Worm (Caenorhabditis elegans): ENCODE results near the gene F35D11.1.

DNA sequence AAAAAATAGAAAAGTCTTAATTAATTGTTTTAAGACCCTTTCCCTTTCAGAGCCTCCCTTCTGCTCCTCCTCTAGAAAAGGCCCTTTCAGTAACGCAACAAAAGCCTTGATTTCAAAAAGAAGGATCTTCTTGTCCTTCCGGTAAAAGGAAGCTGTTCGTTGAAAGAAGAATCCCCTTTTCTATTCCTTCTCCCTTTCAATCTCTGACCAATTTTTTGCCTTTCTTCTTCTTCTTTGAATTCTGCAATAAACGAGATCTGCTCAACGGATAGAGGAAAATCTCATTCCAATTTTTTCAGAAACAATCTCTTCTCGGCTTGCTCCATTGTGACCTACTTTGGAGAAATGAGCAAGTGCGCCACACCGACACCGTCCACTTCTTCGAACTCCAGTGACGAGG lies 18.6 kb upstream of the F35D11.1 start, which contains the start of gene F35D11.3:
- TF ChIP-seq chd-7 (tag; optimal IDR thresholded peaks at IDR 0.05) (no peak), let-607 (tag; optimal IDR thresholded peaks at IDR 0.05) (no peak), nhr-179 (tag; optimal IDR thresholded peaks at IDR 0.05) (no peak), nfyb-1 (GFP tag; IDR thresholded peaks at IDR 0.05) (no peak), nhr-27 (tag; optimal IDR thresholded peaks at IDR 0.05) (no peak), dpl-1 (GFP tag; optimal IDR thresholded peaks at IDR 0.05) (no peak), T26A5.8 (tag; optimal IDR thresholded peaks at IDR 0.05) (no peak), zim-3 (tag; optimal IDR thresholded peaks at IDR 0.05) (no peak), lir-1 (GFP tag; conservative IDR thresholded peaks at IDR 0.05) (no peak), B0035.1 (tag; optimal IDR thresholded peaks at IDR 0.05) (no peak), pha-4 (tag; optimal IDR thresholded peaks at IDR 0.05) (no peak), athp-1 (tag; optimal IDR thresholded peaks at IDR 0.05) (no peak), F23B12.7 (tag; optimal IDR thresholded peaks at IDR 0.05; ENCODE audit: insufficient read depth) (no peak), efl-1 (GFP tag; optimal IDR thresholded peaks at IDR 0.05) (no peak)

Measured in whole organism, young adult.